Fruit fly (Drosophila melanogaster) whole organism, embryonic: ENCODE data around the gene Pcif1.

Experiments used
- Ada2b ChIP-seq: fragments of 200-800 bp; sonication (Bioruptor generic); IDR thresholded peaks from 2 replicates; pipeline ENCODE4 v1.3.6; 2022; ENCODE audit warnings: missing biosample characterization, missing genetic modification characterization
- Atf6 ChIP-seq: fragments of 200-800 bp; sonication (Bioruptor generic); IDR thresholded peaks from 2 replicates; pipeline ENCODE4 v1.3.6; 2022; ENCODE audit warnings: missing biosample characterization, missing genetic modification characterization
- B-H2 ChIP-seq: fragments of 200-800 bp; sonication (Bioruptor generic); optimal IDR thresholded peaks from 2 replicates; lab custom pipeline; 2018; ENCODE audit warnings: missing biosample characterization, mild to moderate bottlenecking, missing genetic modification characterization
- BEAF-32 ChIP-seq: fragments of 200-800 bp; sonication (Bioruptor generic); optimal IDR thresholded peaks from 3 replicates; lab custom pipeline; 2017; ENCODE audit warnings: missing biosample characterization, missing genetic modification characterization, mild to moderate bottlenecking, moderate library complexity, missing genetic modification reagents
- Bdp1 ChIP-seq: fragments of 200-800 bp; sonication (Bioruptor generic); optimal IDR thresholded peaks from 3 replicates; lab custom pipeline; 2016; ENCODE audit warnings: missing biosample characterization, missing genetic modification characterization
- Blimp-1 ChIP-seq: fragments of 200-800 bp; sonication (Bioruptor generic); optimal IDR thresholded peaks from 3 replicates; lab custom pipeline; 2018; ENCODE audit warnings: missing biosample characterization, missing genetic modification characterization, mild to moderate bottlenecking, moderate library complexity, missing genetic modification reagents
- CG10462 ChIP-seq: fragments of 200-800 bp; sonication (Bioruptor generic); optimal IDR thresholded peaks from 2 replicates; lab custom pipeline; 2016; ENCODE audit warnings: missing biosample characterization, missing genetic modification characterization
- CG11456 ChIP-seq: fragments of 200-800 bp; sonication (Bioruptor generic); IDR thresholded peaks from 3 replicates; pipeline ENCODE4 v1.3.6; 2022; ENCODE audit warnings: missing biosample characterization, missing genetic modification characterization
- CG11560 ChIP-seq: fragments of 200-800 bp; sonication (Bioruptor generic); IDR thresholded peaks from 3 replicates; pipeline ENCODE4 v1.3.6; 2022; ENCODE audit warnings: missing biosample characterization, missing genetic modification characterization
- CG12219 ChIP-seq: fragments of 200-800 bp; sonication (Bioruptor generic); optimal IDR thresholded peaks from 3 replicates; lab custom pipeline; 2018; ENCODE audit warnings: missing biosample characterization, mild to moderate bottlenecking, missing genetic modification characterization
- CG1233 ChIP-seq: fragments of 200-800 bp; sonication (Bioruptor generic); optimal IDR thresholded peaks from 4 replicates; lab custom pipeline; 2018; ENCODE audit warnings: missing biosample characterization, mild to moderate bottlenecking, missing genetic modification characterization
- CG15479 ChIP-seq: fragments of 200-800 bp; sonication (Bioruptor generic); optimal IDR thresholded peaks from 3 replicates; lab custom pipeline; 2019; ENCODE audit warnings: missing biosample characterization, mild to moderate bottlenecking, missing genetic modification characterization, moderate library complexity
- CG1647 ChIP-seq: fragments of 200-800 bp; sonication (Bioruptor generic); optimal IDR thresholded peaks from 3 replicates; lab custom pipeline; 2016; ENCODE audit warnings: missing biosample characterization, missing genetic modification characterization
- CG18262 ChIP-seq: fragments of 200-800 bp; optimal IDR thresholded peaks from 3 replicates; lab custom pipeline; 2019; ENCODE audit warnings: missing biosample characterization, mild to moderate bottlenecking, missing genetic modification characterization, moderate library complexity
- CG18619 ChIP-seq: fragments of 200-800 bp; sonication (Bioruptor generic); optimal IDR thresholded peaks from 3 replicates; lab custom pipeline; 2017; ENCODE audit warnings: missing biosample characterization, mild to moderate bottlenecking, missing genetic modification characterization
- CG2199 ChIP-seq: fragments of 200-800 bp; sonication (Bioruptor generic); IDR thresholded peaks from 3 replicates; pipeline ENCODE4 v1.3.6; 2022; ENCODE audit warnings: missing biosample characterization, missing genetic modification characterization
- CG2889 ChIP-seq: fragments of 200-800 bp; sonication (Bioruptor generic); IDR thresholded peaks from 3 replicates; pipeline ENCODE4 v1.3.6; 2022; ENCODE audit warnings: missing biosample characterization, missing genetic modification characterization
- CG3281 ChIP-seq: fragments of 200-800 bp; sonication (Bioruptor generic); optimal IDR thresholded peaks from 3 replicates; lab custom pipeline; 2017; ENCODE audit warnings: missing biosample characterization, mild to moderate bottlenecking, missing genetic modification characterization
- CG34224 ChIP-seq: fragments of 200-800 bp; sonication (Bioruptor generic); IDR thresholded peaks from 3 replicates; pipeline ENCODE4 v1.3.6; 2022; ENCODE audit warnings: missing biosample characterization, missing genetic modification characterization; ENCODE audit not compliant: partially characterized antibody
- CG34422 ChIP-seq: fragments of 200-800 bp; sonication (Bioruptor generic); IDR thresholded peaks from 3 replicates; pipeline ENCODE4 v1.3.6; 2022; ENCODE audit warnings: missing biosample characterization, missing genetic modification characterization
- CG3847 ChIP-seq: fragments of 200-800 bp; sonication (Bioruptor generic); IDR thresholded peaks from 2 replicates; pipeline ENCODE4 v1.3.6; 2022; ENCODE audit warnings: missing biosample characterization, missing genetic modification characterization
- CG4404 ChIP-seq: fragments of 200-800 bp; sonication (Bioruptor generic); IDR thresholded peaks from 2 replicates; pipeline ENCODE4 v1.3.6; 2022; ENCODE audit warnings: missing biosample characterization, missing genetic modification characterization
- CG7786 ChIP-seq: fragments of 200-800 bp; sonication (Bioruptor generic); optimal IDR thresholded peaks from 2 replicates; lab custom pipeline; 2016; ENCODE audit warnings: missing biosample characterization, missing genetic modification characterization
- CG9932 ChIP-seq: fragments of 200-800 bp; sonication (Bioruptor generic); IDR thresholded peaks from 2 replicates; pipeline ENCODE4 v1.3.6; 2022; ENCODE audit warnings: missing biosample characterization, missing genetic modification characterization
- CoRest ChIP-seq: fragments of 200-800 bp; sonication (Bioruptor generic); optimal IDR thresholded peaks from 3 replicates; lab custom pipeline; 2018; ENCODE audit warnings: missing biosample characterization, mild to moderate bottlenecking, missing genetic modification characterization, moderate library complexity
- Dip2 ChIP-seq: fragments of 200-800 bp; sonication (Bioruptor generic); IDR thresholded peaks from 2 replicates; pipeline ENCODE4 v1.3.6; 2022; ENCODE audit warnings: missing biosample characterization, missing genetic modification characterization
- Dll ChIP-seq: fragments of 200-800 bp; sonication (Bioruptor generic); IDR thresholded peaks from 4 replicates; pipeline ENCODE4 v1.3.6; 2022; ENCODE audit warnings: missing biosample characterization, missing genetic modification characterization; ENCODE audit not compliant: partially characterized antibody
- Drgx ChIP-seq: fragments of 200-800 bp; sonication (Bioruptor generic); IDR thresholded peaks from 2 replicates; pipeline ENCODE4 v1.3.6; 2022; ENCODE audit warnings: missing biosample characterization, missing genetic modification characterization
- Gug ChIP-seq: fragments of 200-800 bp; sonication (Bioruptor generic); IDR thresholded peaks from 4 replicates; pipeline ENCODE4 v1.3.6; 2022; ENCODE audit warnings: missing biosample characterization, missing genetic modification characterization
- HLH3B ChIP-seq: fragments of 200-800 bp; sonication (Bioruptor generic); IDR thresholded peaks from 2 replicates; pipeline ENCODE4 v1.3.6; 2022; ENCODE audit warnings: missing biosample characterization, missing genetic modification characterization
- HmgZ ChIP-seq: fragments of 200-800 bp; sonication (Bioruptor generic); optimal IDR thresholded peaks from 2 replicates; lab custom pipeline; 2018; ENCODE audit warnings: missing biosample characterization, mild to moderate bottlenecking, missing genetic modification characterization
- MBD-R2 ChIP-seq: fragments of 200-800 bp; sonication (Bioruptor generic); IDR thresholded peaks from 2 replicates; pipeline ENCODE4 v1.3.6; 2022; ENCODE audit warnings: missing biosample characterization, missing genetic modification characterization
- MESR4 ChIP-seq: fragments of 200-800 bp; sonication (Bioruptor generic); optimal IDR thresholded peaks from 2 replicates; lab custom pipeline; 2018; ENCODE audit warnings: missing biosample characterization, mild to moderate bottlenecking, missing genetic modification characterization, moderate library complexity
- Nf-YB ChIP-seq: fragments of 200-800 bp; sonication (Bioruptor generic); optimal IDR thresholded peaks from 3 replicates; lab custom pipeline; 2019; ENCODE audit warnings: missing biosample characterization, mild to moderate bottlenecking, missing genetic modification characterization, moderate library complexity
- ase ChIP-seq: fragments of 200-800 bp; sonication (Bioruptor generic); IDR thresholded peaks from 3 replicates; pipeline ENCODE4 v1.3.6; 2022; ENCODE audit warnings: missing biosample characterization, missing genetic modification characterization
- az2 ChIP-seq: fragments of 200-800 bp; sonication (Bioruptor generic); optimal IDR thresholded peaks from 3 replicates; lab custom pipeline; 2016; ENCODE audit warnings: missing biosample characterization, missing genetic modification characterization
- bsh ChIP-seq, 2 experiments: fragments of 200-800 bp; sonication (Bioruptor generic); optimal IDR thresholded peaks; 2 replicates each; lab custom pipeline; 2017 to 2018; ENCODE audit warnings: mild to moderate bottlenecking in 2 of 2, missing biosample characterization in 2 of 2, missing genetic modification characterization in 2 of 2, moderate library complexity in 1 of 2
- chif ChIP-seq, 2 experiments: fragments of 200-800 bp; sonication (Bioruptor generic); optimal IDR thresholded peaks; 3 replicates each; lab custom pipeline; 2016; ENCODE audit warnings: missing biosample characterization in 2 of 2, missing genetic modification characterization in 2 of 2
- dm ChIP-seq: fragments of 200-800 bp; sonication (Bioruptor generic); optimal IDR thresholded peaks from 3 replicates; lab custom pipeline; 2016; ENCODE audit warnings: missing biosample characterization, missing genetic modification characterization
- dysf ChIP-seq: fragments of 200-800 bp; sonication (Bioruptor generic); IDR thresholded peaks from 3 replicates; pipeline ENCODE4 v1.3.6; 2022; ENCODE audit warnings: missing biosample characterization, missing genetic modification characterization
- fd96Cb ChIP-seq: fragments of 200-800 bp; sonication (Bioruptor generic); optimal IDR thresholded peaks from 2 replicates; lab custom pipeline; 2018; ENCODE audit warnings: missing biosample characterization, mild to moderate bottlenecking, missing genetic modification characterization, moderate library complexity
- gem ChIP-seq: fragments of 200-800 bp; sonication (Bioruptor generic); optimal IDR thresholded peaks from 2 replicates; lab custom pipeline; 2019; ENCODE audit warnings: missing biosample characterization, mild to moderate bottlenecking, missing genetic modification characterization, moderate library complexity
- insv ChIP-seq, 2 experiments: fragments of 200-800 bp; sonication (Bioruptor generic); optimal IDR thresholded peaks; 3 replicates each; lab custom pipeline; 2016 to 2018; ENCODE audit warnings: missing biosample characterization in 2 of 2, missing genetic modification characterization in 2 of 2
- kay ChIP-seq: fragments of 200-800 bp; sonication (Bioruptor generic); optimal IDR thresholded peaks from 2 replicates; lab custom pipeline; 2016; ENCODE audit warnings: missing biosample characterization, missing genetic modification characterization
- nerfin-2 ChIP-seq: fragments of 200-800 bp; sonication (Bioruptor generic); IDR thresholded peaks from 2 replicates; pipeline ENCODE4 v1.3.6; 2022; ENCODE audit warnings: missing biosample characterization, missing genetic modification characterization; ENCODE audit not compliant: partially characterized antibody
- peb ChIP-seq: fragments of 200-800 bp; sonication (Bioruptor generic); IDR thresholded peaks from 2 replicates; pipeline ENCODE4 v1.3.6; 2022; ENCODE audit warnings: missing biosample characterization, missing genetic modification characterization
- pzg ChIP-seq: fragments of 200-800 bp; sonication (Bioruptor generic); optimal IDR thresholded peaks from 3 replicates; lab custom pipeline; 2018; ENCODE audit warnings: missing biosample characterization, mild to moderate bottlenecking, missing genetic modification characterization, moderate library complexity
- repo ChIP-seq: fragments of 200-800 bp; sonication (Bioruptor generic); optimal IDR thresholded peaks from 2 replicates; lab custom pipeline; 2016; ENCODE audit warnings: missing biosample characterization, missing genetic modification characterization
- zf30C ChIP-seq: fragments of 200-800 bp; sonication (Bioruptor generic); optimal IDR thresholded peaks from 3 replicates; lab custom pipeline; 2018; ENCODE audit warnings: missing biosample characterization, mild to moderate bottlenecking, missing genetic modification characterization

The Pcif1 gene

DNA sequence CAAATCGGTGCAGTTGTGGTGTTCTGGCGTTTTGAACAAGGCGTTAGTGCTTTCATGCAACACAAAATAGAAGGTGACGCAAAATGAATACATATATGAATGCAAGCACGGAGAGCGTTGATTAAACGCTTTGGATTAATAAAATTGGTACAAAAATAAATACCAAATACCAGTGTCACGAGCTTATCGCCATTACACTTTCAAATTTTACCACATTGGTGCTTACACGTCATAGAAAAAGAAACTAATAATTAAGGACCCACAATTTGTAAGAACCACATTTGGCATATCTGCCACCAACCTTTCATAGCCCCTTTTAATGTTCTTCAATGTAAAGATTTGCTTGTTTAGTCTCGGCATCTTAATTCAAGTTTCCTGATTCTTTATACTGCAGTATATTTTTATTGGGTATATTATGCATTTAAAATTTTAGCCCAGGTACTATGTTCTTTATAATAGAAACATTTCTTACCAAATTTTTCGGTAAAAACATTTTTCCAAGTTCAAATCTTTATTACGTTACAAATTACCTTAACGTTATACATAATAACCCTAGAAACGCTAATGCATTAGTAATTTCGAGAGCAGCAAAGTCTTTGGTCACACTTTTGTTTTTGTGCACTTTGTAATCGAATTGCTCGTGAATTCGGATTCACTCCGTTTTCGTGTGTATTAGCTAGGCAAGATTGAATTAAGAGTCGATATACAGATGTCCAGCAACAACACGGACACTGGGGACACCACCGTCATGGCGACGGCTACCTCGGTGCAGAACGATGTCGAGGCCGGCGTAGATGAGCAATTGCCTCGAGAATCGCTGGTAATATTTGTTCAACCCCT, 7.6 kb downstream of the Pcif1 start, which contains the start of the genes Pex16 and Pex14 (continued):
- TF ChIP-seq nerfin-2 (GFP tag; lab: Robert Waterston, UW) (no peak), Blimp-1 (no peak), Ada2b (peak; percentile 72), CG7786 (peak; percentile 81), dm (GFP tag; lab: Kevin White, UChicago) (peak; percentile 48), CG2889 (GFP tag; lab: Robert Waterston, UW) (peak; percentile 81), CG18619 (peak; percentile 69), CG1647 (peak; percentile 52), bsh (GFP tag; optimal IDR thresholded peaks at IDR 0.05; lab: Kevin White, UChicago) (peak in 1 of 2 experiments; percentile 54), Drgx (GFP tag; lab: Robert Waterston, UW) (peak; percentile 57), Bdp1 (GFP tag; lab: Kevin White, UChicago) (peak; percentile 31), CG11560 (tag; lab: Robert Waterston, UW) (peak; percentile 46; the same call in 1 of the 3 replicates), MBD-R2 (peak; percentile 81), CG34422 (GFP tag; lab: Robert Waterston, UW) (peak; percentile 66), peb (GFP tag; lab: Robert Waterston, UW) (peak; percentile 24; the same call in 1 of the 2 replicates), pzg (GFP tag; lab: Kevin White, UChicago) (peak; percentile 56), Gug (GFP tag; lab: Robert Waterston, UW) (peak; percentile 82), CG10462 (peak; percentile 5), CG34224 (no peak), zf30C (GFP tag; lab: Kevin White, UChicago) (no peak), CG12219 (GFP tag; lab: Kevin White, UChicago) (peak; percentile 26), chif (GFP tag; optimal IDR thresholded peaks at IDR 0.05; lab: Kevin White, UChicago) (peak; percentile 48 to 84), Dll (no peak), HLH3B (peak; percentile 70), gem (tag; lab: Kevin White, UChicago) (peak; percentile 77), CG9932 (GFP tag; lab: Robert Waterston, UW) (peak; percentile 85), BEAF-32 (GFP tag; lab: Kevin White, UChicago) (peak; percentile 37), Nf-YB (GFP tag; lab: Kevin White, UChicago) (peak; percentile 27), B-H2 (GFP tag; lab: Kevin White, UChicago) (no peak), CG2199 (GFP tag; lab: Robert Waterston, UW) (peak; percentile 75; the same call in 2 of the 3 replicates), fd96Cb (tag; lab: Kevin White, UChicago) (peak; percentile 58), Atf6 (GFP tag; lab: Robert Waterston, UW) (peak; percentile 60; the same call in 1 of the 2 replicates), HmgZ (tag; lab: Kevin White, UChicago) (peak; percentile 55), repo (peak; percentile 70), Dip2 (no peak), insv (GFP tag; optimal IDR thresholded peaks at IDR 0.05; lab: Kevin White, UChicago) (peak in 1 of 2 experiments; percentile 0), CG4404 (peak; percentile 72), CG3281 (GFP tag; lab: Kevin White, UChicago) (peak; percentile 64), az2 (peak; percentile 76), dysf (peak; percentile 78), kay (peak; percentile 49), CG3847 (GFP tag; lab: Robert Waterston, UW) (peak; percentile 78), CoRest (tag; lab: Kevin White, UChicago) (peak; percentile 79), CG18262 (tag; lab: Kevin White, UChicago) (peak; percentile 67), CG1233 (GFP tag; lab: Kevin White, UChicago) (peak; percentile 57), MESR4 (GFP tag; lab: Kevin White, UChicago) (peak; percentile 67), CG11456 (GFP tag; lab: Robert Waterston, UW) (peak; percentile 85), ase (GFP tag; lab: Robert Waterston, UW) (peak; percentile 69; the same call in 2 of the 3 replicates), CG15479 (GFP tag; lab: Kevin White, UChicago) (no peak)
